Fruit fly (Drosophila melanogaster): ENCODE measurements around the gene rho.
A peak's percentile ranks its signal among the peaks of the same experiment; 100 is the strongest.

rho gene

DNA sequence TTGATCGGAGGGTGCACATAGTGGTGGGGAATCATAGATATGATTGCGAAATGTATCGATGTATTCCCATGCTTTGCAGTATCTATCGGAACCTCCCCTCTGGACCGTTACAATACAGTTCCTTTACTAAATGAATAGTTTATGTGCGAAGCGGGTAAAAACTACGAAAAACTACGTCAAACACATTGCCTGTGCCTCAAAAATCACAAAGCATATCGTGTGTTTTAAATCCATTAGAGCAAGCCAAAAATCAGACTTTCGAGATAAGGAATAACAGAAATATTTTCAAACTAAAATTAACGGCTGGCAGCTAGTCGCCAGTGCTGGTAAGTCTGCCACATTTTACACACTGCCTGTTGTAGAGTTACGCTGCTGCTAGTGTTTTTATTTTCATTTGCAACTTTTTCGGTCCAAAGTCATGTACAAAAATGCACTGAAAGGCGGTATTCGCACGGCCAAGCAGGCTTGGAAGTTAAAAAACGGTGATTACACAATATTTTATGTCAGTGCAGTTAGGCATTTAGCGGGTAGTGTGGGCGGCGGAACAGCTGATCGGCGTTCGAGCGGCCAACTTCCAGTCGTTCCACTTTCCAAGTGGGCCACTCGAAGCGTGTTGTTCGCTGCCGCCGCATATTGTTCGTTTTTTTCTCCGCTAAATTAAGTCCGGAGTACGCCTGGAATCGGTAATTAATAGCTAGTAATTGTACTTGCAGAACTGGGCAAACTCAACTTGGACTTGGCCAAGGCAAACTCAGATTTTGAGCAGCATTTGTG is 53.9 kb downstream of the rho start (continued):
- TF ChIP-seq CG3407 (GFP tag; optimal IDR thresholded peaks at IDR 0.05): peak; percentile 17
- TF ChIP-seq CG12155 (GFP tag; optimal IDR thresholded peaks at IDR 0.05): peak; percentile 73
- peak; percentile 73 for TF ChIP-seq HLH54F (GFP tag; optimal IDR thresholded peaks at IDR 0.05)
- no peak for TF ChIP-seq wek (GFP tag; optimal IDR thresholded peaks at IDR 0.05)
- TF ChIP-seq crc (GFP tag; optimal IDR thresholded peaks at IDR 0.05): peak; percentile 30
- peak; percentile 81 for TF ChIP-seq knrl (GFP tag; IDR thresholded peaks at IDR 0.05; ENCODE audit: partially characterized antibody)
- TF ChIP-seq pb (GFP tag; optimal IDR thresholded peaks at IDR 0.05): no peak
- TF ChIP-seq CG12942 (GFP tag; optimal IDR thresholded peaks at IDR 0.05): peak; percentile 71
- no peak for TF ChIP-seq kay (GFP tag; optimal IDR thresholded peaks at IDR 0.05)
- peak; percentile 24 for TF ChIP-seq CG1233 (GFP tag; optimal IDR thresholded peaks at IDR 0.05)
- TF ChIP-seq CG4820 (GFP tag; optimal IDR thresholded peaks at IDR 0.05): peak; percentile 58
- TF ChIP-seq CG13287 (GFP tag; IDR thresholded peaks at IDR 0.05; ENCODE audit: partially characterized antibody): peak; percentile 75
- TF ChIP-seq cas (GFP tag; IDR thresholded peaks at IDR 0.05): no peak
- TF ChIP-seq Fer2 (tag; optimal IDR thresholded peaks at IDR 0.05): no peak
- no peak for TF ChIP-seq nerfin-1 (tag; optimal IDR thresholded peaks at IDR 0.05)
- TF ChIP-seq PHDP (tag; optimal IDR thresholded peaks at IDR 0.05): no peak
- peak; percentile 10 for TF ChIP-seq org-1 (GFP tag; optimal IDR thresholded peaks at IDR 0.05)
- peak; percentile 80 for TF ChIP-seq lilli (GFP tag; optimal IDR thresholded peaks at IDR 0.05)
- TF ChIP-seq HHEX (GFP tag; optimal IDR thresholded peaks at IDR 0.05): no peak
- TF ChIP-seq row (GFP tag; IDR thresholded peaks at IDR 0.05): peak; percentile 56
- peak; percentile 77 for TF ChIP-seq Hsf (GFP tag; optimal IDR thresholded peaks at IDR 0.05)
- TF ChIP-seq CG14014 (GFP tag; IDR thresholded peaks at IDR 0.05): peak; percentile 57; the same call in 1 of the 2 replicates
- peak; percentile 79 for TF ChIP-seq zfh2 (GFP tag; optimal IDR thresholded peaks at IDR 0.05)
- TF ChIP-seq CG32532 (GFP tag; IDR thresholded peaks at IDR 0.05): peak; percentile 52
- peak in 1 of 2 experiments; percentile 27 for TF ChIP-seq insv (GFP tag; optimal IDR thresholded peaks at IDR 0.05)
- no peak for TF ChIP-seq pita (GFP tag; optimal IDR thresholded peaks at IDR 0.05)
- TF ChIP-seq vvl (GFP tag; IDR thresholded peaks at IDR 0.05): peak; percentile 71
- TF ChIP-seq wor (GFP tag; IDR thresholded peaks at IDR 0.05): 0 out of 2 replicates have a peak, but pooled peaks have one; percentile 35
- TF ChIP-seq corto (GFP tag; optimal IDR thresholded peaks at IDR 0.05): peak; percentile 42
- peak; percentile 62 for TF ChIP-seq ranshi (GFP tag; IDR thresholded peaks at IDR 0.05)
- TF ChIP-seq CG15479 (GFP tag; optimal IDR thresholded peaks at IDR 0.05): no peak
- TF ChIP-seq ap (GFP tag; IDR thresholded peaks at IDR 0.05): peak; percentile 50; the same call in 1 of the 2 replicates
- TF ChIP-seq her (GFP tag; optimal IDR thresholded peaks at IDR 0.05): peak; percentile 63
- TF ChIP-seq CG32767 (GFP tag; IDR thresholded peaks at IDR 0.05): 0 out of 2 replicates have a peak, but pooled peaks have one; percentile 41
- peak; percentile 31 for TF ChIP-seq CG2712 (tag; optimal IDR thresholded peaks at IDR 0.05)
- peak; percentile 74 for TF ChIP-seq HLH4C (GFP tag; IDR thresholded peaks at IDR 0.05; ENCODE audit: partially characterized antibody)
- peak; percentile 31; the same call in 1 of the 3 replicates for TF ChIP-seq B-H1 (GFP tag; IDR thresholded peaks at IDR 0.05)
- peak; percentile 34 for TF ChIP-seq CG8089 (GFP tag; optimal IDR thresholded peaks at IDR 0.05)
- peak; percentile 83 for TF ChIP-seq CG42726 (GFP tag; IDR thresholded peaks at IDR 0.05; ENCODE audit: partially characterized antibody)
- no peak for TF ChIP-seq CG8290 (GFP tag; optimal IDR thresholded peaks at IDR 0.05)
- TF ChIP-seq CG8290 (tag; optimal IDR thresholded peaks at IDR 0.05): no peak
- peak; percentile 47 for TF ChIP-seq dmrt11E (tag; optimal IDR thresholded peaks at IDR 0.05)
- no peak for TF ChIP-seq ATbp (GFP tag; optimal IDR thresholded peaks at IDR 0.05)
- TF ChIP-seq CG11456 (GFP tag; IDR thresholded peaks at IDR 0.05): peak; percentile 54; the same call in 2 of the 3 replicates
- peak; percentile 71 for TF ChIP-seq Drgx (GFP tag; IDR thresholded peaks at IDR 0.05)
- TF ChIP-seq btn (GFP tag; optimal IDR thresholded peaks at IDR 0.05): peak; percentile 72
- no peak for TF ChIP-seq CG8924 (tag; optimal IDR thresholded peaks at IDR 0.05)
- TF ChIP-seq CG43689 (GFP tag; IDR thresholded peaks at IDR 0.05): no peak
- TF ChIP-seq CG11085 (GFP tag; IDR thresholded peaks at IDR 0.05): no peak
- TF ChIP-seq toy (GFP tag; IDR thresholded peaks at IDR 0.05): no peak
